Worm (Caenorhabditis elegans) whole organism, early embryonic: Measurements from ENCODE around the gene srx-14.

Experiments
- ets-7 ChIP-seq: sonication (generic microtip); optimal IDR thresholded peaks from 2 replicates; lab custom pipeline; 2016; ENCODE audit warnings: missing genotype, missing genetic modification characterization, missing compliant biosample characterization
- hmg-4 ChIP-seq: fragments of 200-800 bp; sonication (Bioruptor generic); optimal IDR thresholded peaks from 2 replicates; lab custom pipeline; 2018; ENCODE audit warnings: mild to moderate bottlenecking, missing genetic modification characterization, missing compliant biosample characterization
- tbx-37 ChIP-seq: fragments of 200-800 bp; sonication (Bioruptor generic); conservative IDR thresholded peaks from 2 replicates; pipeline ENCODE4 v1.3.6; 2022; ENCODE audit warnings: missing genetic modification reagents, missing genetic modification characterization, missing compliant biosample characterization

- no peak for TF ChIP-seq hmg-4 (GFP tag; lab: Kevin White, UChicago)
- TF ChIP-seq tbx-37 (GFP tag; lab: Robert Waterston, UW) = no peak
- TF ChIP-seq ets-7 (tag; lab: Kevin White, UChicago) = no peak
Observed at ce11 chrIV:1123357-1123756, 9.8 kb upstream of the srx-14 start.
